Worm (Caenorhabditis elegans) whole organism, L1 larva: ENCODE results near the gene R102.2.
"Not testable (repeated sequence)": the region's sequence is repeated elsewhere in the genome, so short reads cannot be mapped to it uniquely, and the experiment has no call there.

Source experiments
- F16B12.6 ChIP-seq: fragments of 150-350 bp; optimal IDR thresholded peaks from 2 replicates; lab custom pipeline; 2014; ENCODE audit warnings: missing biosample characterization, missing genetic modification characterization
- aha-1 ChIP-seq: fragments of 150-350 bp; optimal IDR thresholded peaks from 2 replicates; lab custom pipeline; 2014; ENCODE audit warnings: missing biosample characterization, missing genetic modification characterization
- ceh-82 ChIP-seq, 3 experiments: fragments of 150-350 bp in 1 of 3; sonication (generic microtip) in 2 of 3; optimal IDR thresholded peaks; 2 replicates each; lab custom pipeline; 2014 to 2017; ENCODE audit warnings: missing biosample characterization in 3 of 3, missing genetic modification characterization in 3 of 3
- ceh-88 ChIP-seq: fragments of 200-800 bp; sonication (Bioruptor generic); IDR thresholded peaks from 2 replicates; pipeline ENCODE4 v1.3.6; 2022; ENCODE audit warnings: missing genetic modification characterization, missing compliant biosample characterization
- dsc-1 ChIP-seq: sonication (generic microtip); optimal IDR thresholded peaks from 2 replicates; lab custom pipeline; 2016; ENCODE audit warnings: mild to moderate bottlenecking, missing genetic modification characterization, missing compliant biosample characterization
- egl-13 ChIP-seq: sonication (generic microtip); optimal IDR thresholded peaks from 2 replicates; lab custom pipeline; 2016; ENCODE audit warnings: missing genotype, missing genetic modification reagents, missing genetic modification characterization, missing compliant biosample characterization
- egl-27 ChIP-seq, 2 experiments: fragments of 150-350 bp in 1 of 2; sonication (generic microtip); optimal IDR thresholded peaks; 3 replicates each; lab custom pipeline; 2017 to 2018; ENCODE audit warnings: missing biosample characterization in 2 of 2, missing genetic modification characterization in 2 of 2, missing genetic modification reagents in 2 of 2
- elt-2 ChIP-seq: sonication (generic microtip); optimal IDR thresholded peaks from 2 replicates; lab custom pipeline; 2016; ENCODE audit warnings: missing genetic modification characterization, mild to moderate bottlenecking, inconsistent platforms, missing compliant biosample characterization, missing genetic modification reagents
- elt-3 ChIP-seq, 6 experiments: fragments of 150-350 bp in 1 of 6; sonication (generic microtip); optimal IDR thresholded peaks; 2 replicates each; lab custom pipeline; 2017 to 2018; ENCODE audit warnings: missing biosample characterization in 6 of 6, missing genetic modification characterization in 6 of 6, inconsistent platforms in 1 of 6
- hlh-4 ChIP-seq: sonication (generic microtip); optimal IDR thresholded peaks from 2 replicates; lab custom pipeline; 2016; ENCODE audit warnings: mild to moderate bottlenecking, missing genetic modification characterization, missing compliant biosample characterization
- isw-1 ChIP-seq: fragments of 200-800 bp; sonication (Bioruptor generic); IDR thresholded peaks from 2 replicates; pipeline ENCODE4 v1.3.6; 2022; ENCODE audit warnings: missing genetic modification characterization, missing compliant biosample characterization
- lin-35 ChIP-seq, 2 experiments: fragments of 150-350 bp; optimal IDR thresholded peaks; 2 replicates each; lab custom pipeline; 2014; ENCODE audit warnings: missing biosample characterization in 2 of 2, missing genetic modification characterization in 2 of 2, missing genetic modification reagents in 2 of 2
- lsy-2 ChIP-seq, 2 experiments: fragments of 150-350 bp; optimal IDR thresholded peaks; 2 replicates each; lab custom pipeline; 2014; ENCODE audit warnings: missing biosample characterization in 2 of 2, missing genetic modification characterization in 2 of 2
- mdl-1 ChIP-seq, 2 experiments: fragments of 150-350 bp; optimal IDR thresholded peaks; 2 replicates each; lab custom pipeline; 2014 to 2017; ENCODE audit warnings: missing biosample characterization in 2 of 2, missing genetic modification characterization in 2 of 2, inconsistent platforms in 1 of 2
- nhr-20 ChIP-seq: sonication (generic microtip); optimal IDR thresholded peaks from 2 replicates; lab custom pipeline; 2016; ENCODE audit warnings: mild to moderate bottlenecking, missing genetic modification characterization, missing compliant biosample characterization
- nhr-237 ChIP-seq: fragments of 150-350 bp; optimal IDR thresholded peaks from 2 replicates; lab custom pipeline; 2014; ENCODE audit warnings: missing biosample characterization, missing genetic modification characterization
- nhr-71 ChIP-seq: sonication (generic microtip); optimal IDR thresholded peaks from 2 replicates; lab custom pipeline; 2016; ENCODE audit warnings: mild to moderate bottlenecking, missing genetic modification characterization, moderate library complexity, missing compliant biosample characterization
- nhr-77 ChIP-seq: fragments of 150-350 bp; optimal IDR thresholded peaks from 2 replicates; lab custom pipeline; 2014; ENCODE audit warnings: missing biosample characterization, missing genetic modification characterization
- nhr-90 ChIP-seq: sonication (generic microtip); optimal IDR thresholded peaks from 2 replicates; lab custom pipeline; 2016; ENCODE audit warnings: mild to moderate bottlenecking, missing genetic modification characterization, missing compliant biosample characterization; ENCODE audit not compliant: poor library complexity
- pqm-1 ChIP-seq: sonication (generic microtip); optimal IDR thresholded peaks from 3 replicates; lab custom pipeline; 2017; ENCODE audit warnings: missing biosample characterization, missing genetic modification characterization
- rnt-1 ChIP-seq: sonication (generic microtip); optimal IDR thresholded peaks from 2 replicates; lab custom pipeline; 2016; ENCODE audit warnings: mild to moderate bottlenecking, missing genetic modification characterization, moderate library complexity, missing compliant biosample characterization
- snpc-4 ChIP-seq: fragments of 150-350 bp; optimal IDR thresholded peaks from 2 replicates; lab custom pipeline; 2014; ENCODE audit warnings: missing biosample characterization, missing genetic modification characterization
- sox-4 ChIP-seq: sonication (generic microtip); optimal IDR thresholded peaks from 2 replicates; lab custom pipeline; 2016; ENCODE audit warnings: missing genetic modification characterization, missing compliant biosample characterization
- swsn-7 ChIP-seq: sonication (generic microtip); optimal IDR thresholded peaks from 2 replicates; lab custom pipeline; 2016; ENCODE audit warnings: missing genetic modification characterization, missing compliant biosample characterization
- tlp-1 ChIP-seq: fragments of 150-350 bp; optimal IDR thresholded peaks from 2 replicates; lab custom pipeline; 2014; ENCODE audit warnings: missing biosample characterization, missing genetic modification characterization
- unc-86 ChIP-seq: sonication (generic microtip); optimal IDR thresholded peaks from 2 replicates; lab custom pipeline; 2016; ENCODE audit warnings: missing genetic modification characterization, missing compliant biosample characterization
- unc-98 ChIP-seq: fragments of 200-800 bp; sonication (Bioruptor generic); IDR thresholded peaks from 2 replicates; pipeline ENCODE4 v1.3.6; 2022; ENCODE audit warnings: missing genetic modification characterization, missing compliant biosample characterization
- vab-15 ChIP-seq: sonication (generic microtip); optimal IDR thresholded peaks from 2 replicates; lab custom pipeline; 2017; ENCODE audit warnings: missing genotype, mild to moderate bottlenecking, missing genetic modification characterization, missing compliant biosample characterization
- xbp-1 ChIP-seq: sonication (generic microtip); optimal IDR thresholded peaks from 2 replicates; lab custom pipeline; 2016; ENCODE audit warnings: missing genetic modification characterization, missing compliant biosample characterization
- zip-4 ChIP-seq: fragments of 200-800 bp; sonication (Bioruptor generic); optimal IDR thresholded peaks from 2 replicates; lab custom pipeline; 2018; ENCODE audit warnings: mild to moderate bottlenecking, missing genetic modification characterization, moderate library complexity, missing compliant biosample characterization
- ztf-11 ChIP-seq, 2 experiments: sonication (generic microtip); optimal IDR thresholded peaks; 2 replicates each; lab custom pipeline; 2016 to 2017; ENCODE audit warnings: missing genetic modification characterization in 2 of 2, missing biosample characterization in 1 of 2, missing compliant biosample characterization in 1 of 2

Gene R102.2

ce11 chrIV:10687307-10687706, at the start of gene R102.2:
R102.2 (plus strand) TSS chrIV:10687607.
- TF ChIP-seq pqm-1, vab-15, nhr-77 (tag; lab: Kevin White, UChicago): not testable (repeated sequence)

ce11 chrIV:10638977-10639376, 48.4 kb upstream of the R102.2 start, which contains the start of gene F56C4.2:
F56C4.2 (plus strand) TSS chrIV:10639277.
- TF ChIP-seq lsy-2 (tag; optimal IDR thresholded peaks at IDR 0.05; lab: Kevin White, UChicago) (no peak), aha-1 (tag; lab: Kevin White, UChicago) (no peak), hlh-4 (tag; lab: Kevin White, UChicago) (no peak), unc-86 (tag; lab: Kevin White, UChicago) (no peak), nhr-237 (tag; lab: Kevin White, UChicago) (no peak), zip-4 (no peak)
- TF ChIP-seq, all 84 proteins: peak for 0

ce11 chrIV:10654047-10654446, 33.4 kb upstream of the R102.2 start, which contains the start of gene glb-19:
glb-19 (minus strand) TSS chrIV:10654147.
- TF ChIP-seq egl-27 (tag; optimal IDR thresholded peaks at IDR 0.05; lab: Kevin White, UChicago); ceh-88 (GFP tag; lab: Robert Waterston, UW); F16B12.6: not testable (repeated sequence)

- TF ChIP-seq sox-4 (tag; lab: Kevin White, UChicago) (no peak), elt-2 (tag; lab: Kevin White, UChicago) (peak; percentile 45)
Observed at ce11 chrIV:10656770-10657323, 30.6 kb upstream of the R102.2 start, which contains the start of gene K08C7.1. K08C7.1 (plus strand) TSS chrIV:10656812.

ce11 chrIV:10661072-10661471, 26.3 kb upstream of the R102.2 start:
- TF ChIP-seq mdl-1 (tag; optimal IDR thresholded peaks at IDR 0.05; lab: Kevin White, UChicago) (no peak), unc-98 (GFP tag; lab: Robert Waterston, UW) (no peak), dsc-1 (tag; lab: Kevin White, UChicago) (no peak), snpc-4 (tag; lab: Kevin White, UChicago) (no peak), ztf-11 (tag; optimal IDR thresholded peaks at IDR 0.05; lab: Kevin White, UChicago) (no peak), isw-1 (GFP tag; lab: Robert Waterston, UW) (no peak), swsn-7 (tag; lab: Kevin White, UChicago) (no peak), nhr-90 (no peak), rnt-1 (tag; lab: Kevin White, UChicago) (no peak), tlp-1 (tag; lab: Kevin White, UChicago) (no peak), ceh-82 (tag; optimal IDR thresholded peaks at IDR 0.05; lab: Kevin White, UChicago) (no peak), nhr-20 (tag; lab: Kevin White, UChicago) (no peak)

ce11 chrIV:10661760-10662159, 25.6 kb upstream of the R102.2 start, which contains the start of gene fmo-1:
fmo-1 (plus strand) TSS chrIV:10661857.
- TF ChIP-seq elt-2 (tag; lab: Kevin White, UChicago) (peak; percentile 23), lin-35 (GFP tag; optimal IDR thresholded peaks at IDR 0.05; lab: Kevin White, UChicago) (no peak)

- no peak for TF ChIP-seq elt-3 (tag; optimal IDR thresholded peaks at IDR 0.05; lab: Kevin White, UChicago)
- no peak for TF ChIP-seq nhr-71 (tag; lab: Kevin White, UChicago)
- no peak for TF ChIP-seq xbp-1 (tag; lab: Kevin White, UChicago)
- no peak for TF ChIP-seq egl-13 (tag; lab: Kevin White, UChicago)
Observed at ce11 chrIV:10664134-10664533, 23.3 kb upstream of the R102.2 start, which contains the start of gene K08C7.7. K08C7.7 (plus strand) TSS chrIV:10664434.
